Fruit fly (Drosophila melanogaster) whole organism, prepupa: ENCODE results near the gene CG6028.
A peak's percentile ranks its signal among the peaks of the same experiment; 100 is the strongest.

Experiments
- Blimp-1 ChIP-seq: fragments of 200-800 bp; sonication (Bioruptor generic); optimal IDR thresholded peaks from 3 replicates; lab custom pipeline; 2017; ENCODE audit warnings: missing biosample characterization, missing genetic modification characterization, mild to moderate bottlenecking, moderate library complexity, missing genetic modification reagents
- CG15336 ChIP-seq: fragments of 200-800 bp; sonication (Bioruptor generic); IDR thresholded peaks from 2 replicates; pipeline ENCODE4 v1.3.6; 2022; ENCODE audit warnings: missing biosample characterization, missing genetic modification characterization
- CG8632 ChIP-seq: fragments of 200-800 bp; sonication (Bioruptor generic); optimal IDR thresholded peaks from 3 replicates; lab custom pipeline; 2016; ENCODE audit warnings: missing biosample characterization, missing genetic modification characterization
- CG9139 ChIP-seq: fragments of 200-800 bp; sonication (Bioruptor generic); optimal IDR thresholded peaks from 3 replicates; lab custom pipeline; 2017; ENCODE audit warnings: missing biosample characterization, mild to moderate bottlenecking, missing genetic modification characterization
- spab ChIP-seq: fragments of 200-800 bp; sonication (Bioruptor generic); optimal IDR thresholded peaks from 2 replicates; lab custom pipeline; 2017; ENCODE audit warnings: missing biosample characterization, mild to moderate bottlenecking, missing genetic modification characterization, missing genetic modification reagents
- svp ChIP-seq: fragments of 200-800 bp; sonication (Bioruptor generic); peaks from one replicate; lab custom pipeline; 2016; ENCODE audit warnings: missing biosample characterization, missing genetic modification characterization

DNA sequence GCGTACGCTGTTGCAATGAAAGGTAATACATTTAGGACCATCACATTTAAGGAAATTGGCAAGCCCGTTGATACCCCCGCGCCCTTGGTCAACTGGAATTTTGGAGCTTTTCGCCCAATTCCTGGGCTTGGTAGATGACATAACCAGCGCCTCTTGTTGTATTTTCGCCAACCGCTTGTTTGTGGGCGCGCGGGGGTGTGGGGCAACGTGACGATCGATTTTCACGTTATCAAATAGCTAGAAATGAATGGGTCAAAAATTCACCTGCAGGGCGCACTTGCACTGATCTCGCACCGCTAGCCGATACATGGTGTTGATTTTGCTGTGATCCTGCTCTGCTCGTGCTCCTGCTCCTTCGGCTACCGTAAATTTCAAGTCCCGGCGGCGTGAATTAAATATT is 2.7 kb downstream of the CG6028 start:
- no peak for TF ChIP-seq Blimp-1 (GFP tag; lab: Kevin White, UChicago)
- no peak for TF ChIP-seq spab
- TF ChIP-seq CG8632 (GFP tag; lab: Kevin White, UChicago), result no peak
- no peak for TF ChIP-seq CG9139 (GFP tag; lab: Kevin White, UChicago)
- TF ChIP-seq svp (GFP tag; lab: Kevin White, UChicago), result no peak
- TF ChIP-seq CG15336, result 0 out of 2 replicates have a peak, but pooled peaks have one; percentile 16
